Fruit fly (Drosophila melanogaster) whole organism, prepupa: Measurements from ENCODE around the gene mRpL45.

Experiments
- CG16779 ChIP-seq: fragments of 200-800 bp; sonication (Bioruptor generic); optimal IDR thresholded peaks from 3 replicates; lab custom pipeline; 2017; ENCODE audit warnings: missing biosample characterization, mild to moderate bottlenecking, missing genetic modification characterization
- CG31627 ChIP-seq: fragments of 200-800 bp; sonication (Bioruptor generic); optimal IDR thresholded peaks from 3 replicates; lab custom pipeline; 2016; ENCODE audit warnings: missing biosample characterization, missing genetic modification characterization
- CG32006 ChIP-seq: fragments of 200-800 bp; sonication (Bioruptor generic); optimal IDR thresholded peaks from 3 replicates; lab custom pipeline; 2017; ENCODE audit warnings: missing biosample characterization, mild to moderate bottlenecking, missing genetic modification characterization
- CG3919 ChIP-seq: fragments of 200-800 bp; sonication (Bioruptor generic); optimal IDR thresholded peaks from 3 replicates; lab custom pipeline; 2016; ENCODE audit warnings: missing biosample characterization, missing genetic modification characterization
- CG6854 ChIP-seq: fragments of 200-800 bp; sonication (Bioruptor generic); optimal IDR thresholded peaks from 2 replicates; lab custom pipeline; 2017; ENCODE audit warnings: missing biosample characterization, mild to moderate bottlenecking, missing genetic modification characterization
- CG8319 ChIP-seq: fragments of 200-800 bp; sonication (Bioruptor generic); optimal IDR thresholded peaks from 3 replicates; lab custom pipeline; 2016; ENCODE audit warnings: missing biosample characterization, missing genetic modification characterization
- Hr39 ChIP-seq: fragments of 200-800 bp; sonication (Bioruptor generic); optimal IDR thresholded peaks from 2 replicates; lab custom pipeline; 2016; ENCODE audit warnings: missing biosample characterization, missing genetic modification characterization
- dac ChIP-seq: fragments of 200-800 bp; sonication (Bioruptor generic); optimal IDR thresholded peaks from 2 replicates; lab custom pipeline; 2017; ENCODE audit warnings: missing biosample characterization, mild to moderate bottlenecking, missing genetic modification characterization
- vri ChIP-seq: fragments of 200-800 bp; sonication (Bioruptor generic); optimal IDR thresholded peaks from 3 replicates; lab custom pipeline; 2016; ENCODE audit warnings: missing biosample characterization, mild to moderate bottlenecking, missing genetic modification characterization

- TF ChIP-seq Hr39: no peak
- TF ChIP-seq CG32006 (GFP tag; lab: Kevin White, UChicago): no peak
- no peak for TF ChIP-seq CG31627 (GFP tag; lab: Kevin White, UChicago)
- TF ChIP-seq CG16779 (tag; lab: Kevin White, UChicago): no peak
- no peak for TF ChIP-seq vri (GFP tag; lab: Kevin White, UChicago)
- TF ChIP-seq CG6854: no peak
- no peak for TF ChIP-seq CG8319 (GFP tag; lab: Kevin White, UChicago)
- no peak for TF ChIP-seq CG3919 (GFP tag; lab: Kevin White, UChicago)
- no peak for TF ChIP-seq dac (GFP tag; lab: Kevin White, UChicago)
These were observed 48.4 kb upstream of the mRpL45 start, which contains the start of gene CG33110 for dm6 chr3R:22569888-22570287.
